Worm (Caenorhabditis elegans): Measurements from ENCODE around the gene slc-36.1.

DNA sequence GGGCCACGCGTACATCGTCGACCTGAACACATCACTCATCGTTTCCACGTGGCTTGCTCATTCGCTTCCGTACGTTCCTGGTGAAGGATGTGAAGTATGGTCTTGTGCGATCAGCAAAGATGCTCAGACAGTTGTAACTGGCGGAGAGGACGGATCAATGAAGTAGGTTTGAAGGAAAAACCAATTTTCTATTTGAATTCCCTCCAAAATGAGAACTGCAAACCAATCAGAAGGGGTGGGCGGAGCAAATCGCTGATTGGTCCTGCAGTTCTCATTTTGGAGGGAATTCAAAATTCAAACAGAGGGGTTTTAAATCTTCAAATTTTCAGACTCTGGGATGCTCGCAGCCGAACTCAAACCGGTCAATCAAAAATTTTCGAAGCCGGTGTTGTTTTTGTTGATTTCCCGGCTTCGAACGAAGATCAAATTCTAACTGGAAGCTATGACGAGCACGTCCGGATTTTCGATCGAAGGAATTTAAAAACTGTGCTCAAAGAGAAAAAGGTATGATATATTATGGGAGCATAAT lies 10.1 kb downstream of the slc-36.1 start:
- TF ChIP-seq cog-1 (tag; optimal IDR thresholded peaks at IDR 0.05) (no peak), flt-1 (GFP tag; IDR thresholded peaks at IDR 0.05) (no peak), T22C8.4 (GFP tag; IDR thresholded peaks at IDR 0.05) (no peak), ztf-23 (GFP tag; IDR thresholded peaks at IDR 0.05) (no peak)
